Fruit fly (Drosophila melanogaster) whole organism, prepupa: ENCODE data around the gene capt.

ENCODE experiments used
- Blimp-1 ChIP-seq: fragments of 200-800 bp; sonication (Bioruptor generic); optimal IDR thresholded peaks from 3 replicates; lab custom pipeline; 2017; ENCODE audit warnings: missing biosample characterization, missing genetic modification characterization, mild to moderate bottlenecking, moderate library complexity, missing genetic modification reagents
- CG11762 ChIP-seq: fragments of 200-800 bp; sonication (Bioruptor generic); optimal IDR thresholded peaks from 3 replicates; lab custom pipeline; 2016; ENCODE audit warnings: missing biosample characterization, missing genetic modification characterization; ENCODE audit not compliant: insufficient read depth
- CG16779 ChIP-seq: fragments of 200-800 bp; sonication (Bioruptor generic); optimal IDR thresholded peaks from 3 replicates; lab custom pipeline; 2017; ENCODE audit warnings: missing biosample characterization, mild to moderate bottlenecking, missing genetic modification characterization
- CG6163 ChIP-seq: fragments of 200-800 bp; sonication (Bioruptor generic); IDR thresholded peaks from 3 replicates; pipeline ENCODE4 v1.3.6; 2022; ENCODE audit warnings: missing biosample characterization, missing genetic modification characterization
- CG6808 ChIP-seq: fragments of 200-800 bp; sonication (Bioruptor generic); optimal IDR thresholded peaks from 3 replicates; lab custom pipeline; 2017; ENCODE audit warnings: missing biosample characterization, missing genetic modification characterization, mild to moderate bottlenecking, moderate library complexity, missing genetic modification reagents
- CG6854 ChIP-seq: fragments of 200-800 bp; sonication (Bioruptor generic); optimal IDR thresholded peaks from 2 replicates; lab custom pipeline; 2017; ENCODE audit warnings: missing biosample characterization, mild to moderate bottlenecking, missing genetic modification characterization
- Eip75B ChIP-seq: fragments of 200-800 bp; sonication (Bioruptor generic); optimal IDR thresholded peaks from 3 replicates; lab custom pipeline; 2016; ENCODE audit warnings: missing biosample characterization, missing genetic modification characterization
- Hr38 ChIP-seq: sonication (Bioruptor generic); optimal IDR thresholded peaks from 2 replicates; lab custom pipeline; 2016; ENCODE audit warnings: missing biosample characterization, missing genetic modification characterization
- Smox ChIP-seq: fragments of 200-800 bp; sonication (Bioruptor generic); optimal IDR thresholded peaks from 3 replicates; lab custom pipeline; 2016; ENCODE audit warnings: missing biosample characterization, missing genetic modification characterization
- Sox102F ChIP-seq: fragments of 200-800 bp; sonication (Bioruptor generic); optimal IDR thresholded peaks from 2 replicates; lab custom pipeline; 2016; ENCODE audit warnings: missing biosample characterization, mild to moderate bottlenecking, missing genetic modification characterization
- dac ChIP-seq: fragments of 200-800 bp; sonication (Bioruptor generic); optimal IDR thresholded peaks from 2 replicates; lab custom pipeline; 2017; ENCODE audit warnings: missing biosample characterization, mild to moderate bottlenecking, missing genetic modification characterization
- fkh ChIP-seq: fragments of 200-800 bp; sonication (Bioruptor generic); optimal IDR thresholded peaks from 3 replicates; lab custom pipeline; 2017; ENCODE audit warnings: missing biosample characterization, mild to moderate bottlenecking, missing genetic modification characterization, moderate library complexity
- lz ChIP-seq: fragments of 200-800 bp; sonication (Bioruptor generic); optimal IDR thresholded peaks from 3 replicates; lab custom pipeline; 2016; ENCODE audit warnings: missing biosample characterization, missing genetic modification characterization

dm6 chr2L:1157679-1158518 lies at the start of gene capt:
- no peak for TF ChIP-seq Blimp-1 (GFP tag; lab: Kevin White, UChicago)
- peak; percentile 30 for TF ChIP-seq fkh (GFP tag; lab: Kevin White, UChicago)
- TF ChIP-seq Eip75B (GFP tag; lab: Kevin White, UChicago) = no peak
- peak; percentile 31 for TF ChIP-seq Sox102F (GFP tag; lab: Kevin White, UChicago)
- TF ChIP-seq Smox (GFP tag; lab: Kevin White, UChicago) = no peak
- peak; percentile 37; the same call in 1 of the 3 replicates for TF ChIP-seq CG6163 (GFP tag; lab: Robert Waterston, UW)
- TF ChIP-seq lz (GFP tag; lab: Kevin White, UChicago) = peak; percentile 59
- no peak for TF ChIP-seq CG16779 (tag; lab: Kevin White, UChicago)
- no peak for TF ChIP-seq CG11762 (GFP tag; lab: Kevin White, UChicago)
- peak; percentile 7 for TF ChIP-seq CG6808 (GFP tag; lab: Kevin White, UChicago)
- TF ChIP-seq dac (GFP tag; lab: Kevin White, UChicago) = no peak
- TF ChIP-seq CG6854 (GFP tag; lab: Kevin White, UChicago) = no peak
- TF ChIP-seq Hr38 = no peak
